Fruit fly (Drosophila melanogaster) whole organism, pupa: ENCODE results near the gene CG3008.

Experiments used
- CG13204 ChIP-seq: fragments of 200-800 bp; sonication (Bioruptor generic); optimal IDR thresholded peaks from 2 replicates; lab custom pipeline; 2018; ENCODE audit warnings: missing biosample characterization, mild to moderate bottlenecking, missing genetic modification characterization, moderate library complexity
- CG15710 ChIP-seq: fragments of 200-800 bp; sonication (Bioruptor generic); optimal IDR thresholded peaks from 2 replicates; lab custom pipeline; 2018; ENCODE audit warnings: missing biosample characterization, mild to moderate bottlenecking, missing genetic modification characterization, moderate library complexity
- CG34367 ChIP-seq: fragments of 200-800 bp; sonication (Bioruptor generic); optimal IDR thresholded peaks from 2 replicates; lab custom pipeline; 2018; ENCODE audit warnings: missing biosample characterization, mild to moderate bottlenecking, missing genetic modification characterization
- CG4496 ChIP-seq: fragments of 200-800 bp; sonication (Bioruptor generic); IDR thresholded peaks from 3 replicates; pipeline ENCODE4 v1.3.6; 2022; ENCODE audit warnings: missing biosample characterization, missing genetic modification characterization
- CG8159 ChIP-seq: fragments of 200-800 bp; sonication (Bioruptor generic); optimal IDR thresholded peaks from 3 replicates; lab custom pipeline; 2018; ENCODE audit warnings: missing biosample characterization, mild to moderate bottlenecking, missing genetic modification characterization, moderate library complexity
- EcR ChIP-seq: fragments of 200-800 bp; sonication (Bioruptor generic); optimal IDR thresholded peaks from 3 replicates; lab custom pipeline; 2019; ENCODE audit warnings: missing biosample characterization, missing genetic modification characterization, mild to moderate bottlenecking, moderate library complexity, missing genetic modification reagents
- Pif1A ChIP-seq: fragments of 200-800 bp; sonication (Bioruptor generic); optimal IDR thresholded peaks from 3 replicates; lab custom pipeline; 2016; ENCODE audit warnings: missing biosample characterization, missing genetic modification characterization
- Pif1B ChIP-seq: fragments of 200-800 bp; sonication (Bioruptor generic); optimal IDR thresholded peaks from 3 replicates; lab custom pipeline; 2016; ENCODE audit warnings: missing biosample characterization, missing genetic modification characterization
- Snoo ChIP-seq: fragments of 200-800 bp; sonication (Bioruptor generic); optimal IDR thresholded peaks from 3 replicates; lab custom pipeline; 2017; ENCODE audit warnings: missing biosample characterization, mild to moderate bottlenecking, missing genetic modification characterization, inconsistent platforms
- fd96Ca ChIP-seq: fragments of 200-800 bp; sonication (Bioruptor generic); IDR thresholded peaks from 3 replicates; pipeline ENCODE4 v1.3.6; 2022; ENCODE audit warnings: missing biosample characterization, missing genetic modification characterization
- gl ChIP-seq: fragments of 200-800 bp; sonication (Bioruptor generic); optimal IDR thresholded peaks from 2 replicates; lab custom pipeline; 2018; ENCODE audit warnings: missing biosample characterization, mild to moderate bottlenecking, missing genetic modification characterization

- TF ChIP-seq CG8159 (tag; lab: Kevin White, UChicago), result no peak
- TF ChIP-seq CG15710 (tag; lab: Kevin White, UChicago), result no peak
- no peak for TF ChIP-seq Pif1B
- TF ChIP-seq fd96Ca (GFP tag; lab: Robert Waterston, UW), result no peak
- 0 out of 3 replicates have a peak, but pooled peaks have one; percentile 21 for TF ChIP-seq CG4496 (GFP tag; lab: Robert Waterston, UW)
- no peak for TF ChIP-seq gl
- no peak for TF ChIP-seq Snoo (tag; lab: Kevin White, UChicago)
- no peak for TF ChIP-seq CG13204 (GFP tag; lab: Kevin White, UChicago)
- TF ChIP-seq EcR (GFP tag; lab: Kevin White, UChicago), result peak; percentile 38
- TF ChIP-seq Pif1A (GFP tag; lab: Kevin White, UChicago), result no peak
- no peak for TF ChIP-seq CG34367 (tag; lab: Kevin White, UChicago)
Observed at dm6 chr2L:4905365-4906280, 22.5 kb downstream of the CG3008 start.
